Worm (Caenorhabditis elegans) whole organism, late embryonic: ENCODE measurements around the gene F46G11.4.
A peak's percentile ranks its signal among the peaks of the same experiment; 100 is the strongest.

Experiments
- ceh-48 ChIP-seq: sonication (generic microtip); optimal IDR thresholded peaks from 2 replicates; lab custom pipeline; 2016; ENCODE audit warnings: missing genetic modification characterization, inconsistent platforms, missing compliant biosample characterization
- elt-2 ChIP-seq: sonication (generic microtip); optimal IDR thresholded peaks from 2 replicates; lab custom pipeline; 2016; ENCODE audit warnings: missing genetic modification reagents, missing genetic modification characterization, missing compliant biosample characterization
- sox-2 ChIP-seq: fragments of 200-800 bp; sonication (Bioruptor generic); IDR thresholded peaks from 2 replicates; pipeline ENCODE4 v1.3.6; 2022; ENCODE audit warnings: missing genetic modification reagents, missing genetic modification characterization, missing compliant biosample characterization
- unc-55 ChIP-seq: sonication (generic microtip); optimal IDR thresholded peaks from 2 replicates; lab custom pipeline; 2017; ENCODE audit warnings: missing biosample characterization, missing genetic modification reagents, missing genetic modification characterization

DNA sequence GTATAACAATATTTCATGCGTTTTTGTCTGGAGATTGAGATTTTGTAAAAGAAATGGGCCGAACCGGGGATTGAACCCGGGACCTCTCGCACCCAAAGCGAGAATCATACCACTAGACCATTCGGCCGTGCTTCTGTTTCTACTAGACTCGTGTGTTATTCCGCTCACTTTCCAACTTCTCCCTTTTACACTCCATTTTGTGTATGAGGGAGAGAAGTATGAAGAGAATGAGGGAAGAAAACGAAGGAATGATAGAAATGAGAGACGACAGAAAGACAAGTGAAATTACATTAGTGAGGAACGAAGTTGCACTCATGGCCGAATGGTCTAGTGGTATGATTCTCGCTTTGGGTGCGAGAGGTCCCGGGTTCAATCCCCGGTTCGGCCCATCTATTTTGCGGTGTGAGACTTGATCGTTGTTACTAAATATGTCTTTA is 2.6 kb upstream of the F46G11.4 start:
- TF ChIP-seq ceh-48 (peak; percentile 78), sox-2 (peak; percentile 75), unc-55 (GFP tag; lab: Kevin White, UChicago) (peak; percentile 71), elt-2 (tag; lab: Kevin White, UChicago) (peak; percentile 89)
